Fruit fly (Drosophila melanogaster): ENCODE measurements around the gene CG32115.

CG32115 gene

dm6 chr3L:12913609-12914266 lies at the start of gene CG32115 (continued):
- TF ChIP-seq CG9215 (GFP tag; IDR thresholded peaks at IDR 0.05), result peak; percentile 93
- no peak for TF ChIP-seq CG6683 (GFP tag; optimal IDR thresholded peaks at IDR 0.05)
- peak; percentile 94 for TF ChIP-seq fd96Cb (tag; optimal IDR thresholded peaks at IDR 0.05)
- TF ChIP-seq CG6654 (GFP tag; optimal IDR thresholded peaks at IDR 0.05), result peak; percentile 72
- TF ChIP-seq NfI (GFP tag; optimal IDR thresholded peaks at IDR 0.05), result peak; percentile 95
- TF ChIP-seq sim (GFP tag; IDR thresholded peaks at IDR 0.05), result peak; percentile 80; the same call in 1 of the 2 replicates
- TF ChIP-seq CG15514 (GFP tag; optimal IDR thresholded peaks at IDR 0.05), result peak; percentile 81
- TF ChIP-seq bbx (GFP tag; IDR thresholded peaks at IDR 0.05; ENCODE audit: partially characterized antibody), result no peak
- TF ChIP-seq chinmo (GFP tag; IDR thresholded peaks at IDR 0.05; ENCODE audit: partially characterized antibody), result no peak
- peak; percentile 95 for TF ChIP-seq CG17359 (tag; optimal IDR thresholded peaks at IDR 0.05)
- TF ChIP-seq salm (tag; optimal IDR thresholded peaks at IDR 0.05), result peak; percentile 91
- peak; percentile 86 for TF ChIP-seq CG16863 (GFP tag; optimal IDR thresholded peaks at IDR 0.05)
- TF ChIP-seq Drgx (GFP tag; IDR thresholded peaks at IDR 0.05), result peak; percentile 97
- TF ChIP-seq CG8765 (GFP tag; IDR thresholded peaks at IDR 0.05), result peak; percentile 82
- peak; percentile 94 for TF ChIP-seq ara (GFP tag; IDR thresholded peaks at IDR 0.05)
- TF ChIP-seq az2 (GFP tag; optimal IDR thresholded peaks at IDR 0.05), result peak; percentile 94
- peak; percentile 95 for TF ChIP-seq Xbp1 (GFP tag; optimal IDR thresholded peaks at IDR 0.05)
- TF ChIP-seq nmo (GFP tag; optimal IDR thresholded peaks at IDR 0.05), result peak; percentile 97
- TF ChIP-seq dmrt11E (tag; optimal IDR thresholded peaks at IDR 0.05), result peak; percentile 82
- TF ChIP-seq zfh1 (GFP tag; IDR thresholded peaks at IDR 0.05), result peak; percentile 94
- peak; percentile 95 for TF ChIP-seq Dek (tag; optimal IDR thresholded peaks at IDR 0.05)
- TF ChIP-seq al (GFP tag; IDR thresholded peaks at IDR 0.05), result peak; percentile 97
- peak; percentile 97 for TF ChIP-seq CoRest (tag; optimal IDR thresholded peaks at IDR 0.05)
- TF ChIP-seq ro (GFP tag; IDR thresholded peaks at IDR 0.05), result peak; percentile 74
- peak; percentile 35 for TF ChIP-seq btn (GFP tag; optimal IDR thresholded peaks at IDR 0.05)
- peak; percentile 43 for TF ChIP-seq CG4328 (GFP tag; optimal IDR thresholded peaks at IDR 0.05)
- no peak for TF ChIP-seq cad (GFP tag; optimal IDR thresholded peaks at IDR 0.05)
- TF ChIP-seq lmd (GFP tag; IDR thresholded peaks at IDR 0.05), result peak; percentile 97
- TF ChIP-seq tup (GFP tag; optimal IDR thresholded peaks at IDR 0.05), result peak; percentile 76
- TF ChIP-seq aop (GFP tag; IDR thresholded peaks at IDR 0.05), result peak; percentile 66
- TF ChIP-seq B-H2 (GFP tag; optimal IDR thresholded peaks at IDR 0.05), result peak; percentile 90
- TF ChIP-seq HmgD (GFP tag; optimal IDR thresholded peaks at IDR 0.05), result peak; percentile 15
- peak; percentile 98; the same call in 1 of the 2 replicates for TF ChIP-seq vvl (GFP tag; IDR thresholded peaks at IDR 0.05)
- TF ChIP-seq CG34422 (GFP tag; IDR thresholded peaks at IDR 0.05), result peak; percentile 97
- TF ChIP-seq CG4707 (GFP tag; optimal IDR thresholded peaks at IDR 0.05), result peak; percentile 68
- peak; percentile 93; the same call in 1 of the 2 replicates for TF ChIP-seq danr (GFP tag; IDR thresholded peaks at IDR 0.05)
- no peak for TF ChIP-seq hbn (GFP tag; IDR thresholded peaks at IDR 0.05; ENCODE audit: partially characterized antibody)
- TF ChIP-seq CG12299 (tag; optimal IDR thresholded peaks at IDR 0.05), result peak; percentile 90
- TF ChIP-seq CG6765 (GFP tag; optimal IDR thresholded peaks at IDR 0.05), result peak; percentile 85
- TF ChIP-seq crp (GFP tag; optimal IDR thresholded peaks at IDR 0.05), result peak in 1 of 2 experiments; percentile 46
- no peak for TF ChIP-seq Hr39 (optimal IDR thresholded peaks at IDR 0.05)
- peak; percentile 80 for TF ChIP-seq CG15601 (tag; optimal IDR thresholded peaks at IDR 0.05)
- peak; percentile 75 for TF ChIP-seq CG11723 (GFP tag; optimal IDR thresholded peaks at IDR 0.05)
- TF ChIP-seq pzg (GFP tag; optimal IDR thresholded peaks at IDR 0.05), result peak; percentile 22
- TF ChIP-seq CG43689 (GFP tag; IDR thresholded peaks at IDR 0.05), result peak; percentile 82
- peak; percentile 89 for TF ChIP-seq croc (GFP tag; conservative IDR thresholded peaks at IDR 0.05)
- TF ChIP-seq pum (GFP tag; optimal IDR thresholded peaks at IDR 0.05), result peak; percentile 86
- peak; percentile 93 for TF ChIP-seq Camta (GFP tag; optimal IDR thresholded peaks at IDR 0.05)
- peak; percentile 94 for TF ChIP-seq CG11504 (tag; optimal IDR thresholded peaks at IDR 0.05)
